Worm (Caenorhabditis elegans) whole organism, L4/young adult: ENCODE results near the gene nhr-121.

Experiments used
- W03F9.2 ChIP-seq: fragments of 150-350 bp; optimal IDR thresholded peaks from 2 replicates; lab custom pipeline; 2014; ENCODE audit warnings: missing biosample characterization, missing genetic modification characterization
- dao-5 ChIP-seq: sonication (generic microtip); optimal IDR thresholded peaks from 2 replicates; lab custom pipeline; 2016; ENCODE audit warnings: missing genotype, missing genetic modification characterization, moderate library complexity, missing compliant biosample characterization

DNA sequence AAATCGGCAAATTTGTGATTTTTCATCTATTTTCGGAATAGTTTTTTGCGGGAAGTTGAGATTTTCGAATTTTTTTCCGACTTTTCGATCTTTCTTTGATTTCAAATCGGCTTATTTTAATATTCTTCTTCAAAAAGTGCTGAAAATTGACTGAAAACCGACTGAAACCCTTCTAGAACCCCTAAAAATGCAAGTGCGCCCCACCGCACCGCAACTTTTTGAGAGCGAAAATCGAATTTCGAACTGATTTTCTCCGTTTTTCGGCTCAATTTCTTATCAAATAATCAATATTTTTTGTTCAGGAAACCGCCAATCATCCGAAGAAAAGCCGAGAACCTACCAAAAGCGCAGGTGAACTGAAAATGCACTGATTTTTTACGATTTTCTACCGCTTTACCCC is 22.7 kb upstream of the nhr-121 start:
- TF ChIP-seq W03F9.2 (tag; lab: Kevin White, UChicago): no peak
- no peak for TF ChIP-seq dao-5 (tag; lab: Kevin White, UChicago)
